Fruit fly (Drosophila melanogaster) whole organism, embryonic: ENCODE measurements around the gene h-cup.

Experiments used
- Ada2b ChIP-seq: fragments of 200-800 bp; sonication (Bioruptor generic); IDR thresholded peaks from 2 replicates; pipeline ENCODE4 v1.3.6; 2022; ENCODE audit warnings: missing biosample characterization, missing genetic modification characterization
- BtbVII ChIP-seq: fragments of 200-800 bp; sonication (Bioruptor generic); optimal IDR thresholded peaks from 3 replicates; lab custom pipeline; 2017; ENCODE audit warnings: missing biosample characterization, mild to moderate bottlenecking, missing genetic modification characterization
- CG10274 ChIP-seq: fragments of 200-800 bp; sonication (Bioruptor generic); optimal IDR thresholded peaks from 3 replicates; lab custom pipeline; 2017; ENCODE audit warnings: missing biosample characterization, mild to moderate bottlenecking, missing genetic modification characterization
- CG10366 ChIP-seq: fragments of 200-800 bp; sonication (Bioruptor generic); IDR thresholded peaks from 2 replicates; pipeline ENCODE4 v1.3.6; 2022; ENCODE audit warnings: missing biosample characterization, missing genetic modification characterization
- CG10462 ChIP-seq: fragments of 200-800 bp; sonication (Bioruptor generic); optimal IDR thresholded peaks from 2 replicates; lab custom pipeline; 2016; ENCODE audit warnings: missing biosample characterization, missing genetic modification characterization
- CG13894 ChIP-seq: fragments of 200-800 bp; sonication (Bioruptor generic); optimal IDR thresholded peaks from 3 replicates; lab custom pipeline; 2018; ENCODE audit warnings: missing biosample characterization, mild to moderate bottlenecking, missing genetic modification characterization, moderate library complexity
- CG14667 ChIP-seq: fragments of 200-800 bp; sonication (Bioruptor generic); IDR thresholded peaks from 2 replicates; pipeline ENCODE4 v1.3.6; 2022; ENCODE audit warnings: missing biosample characterization, missing genetic modification characterization
- CG16813 ChIP-seq: fragments of 200-800 bp; sonication (Bioruptor generic); IDR thresholded peaks from 3 replicates; pipeline ENCODE4 v1.3.6; 2022; ENCODE audit warnings: missing biosample characterization, missing genetic modification characterization; ENCODE audit not compliant: partially characterized antibody
- CG18619 ChIP-seq: fragments of 200-800 bp; sonication (Bioruptor generic); optimal IDR thresholded peaks from 3 replicates; lab custom pipeline; 2017; ENCODE audit warnings: missing biosample characterization, mild to moderate bottlenecking, missing genetic modification characterization
- CG3163 ChIP-seq: fragments of 200-800 bp; sonication (Bioruptor generic); optimal IDR thresholded peaks from 3 replicates; lab custom pipeline; 2016; ENCODE audit warnings: missing biosample characterization, missing genetic modification characterization
- CG34376 ChIP-seq: fragments of 200-800 bp; sonication (Bioruptor generic); optimal IDR thresholded peaks from 2 replicates; lab custom pipeline; 2018; ENCODE audit warnings: missing biosample characterization, mild to moderate bottlenecking, missing genetic modification characterization
- CG4820 ChIP-seq: fragments of 200-800 bp; sonication (Bioruptor generic); optimal IDR thresholded peaks from 3 replicates; lab custom pipeline; 2016; ENCODE audit warnings: missing biosample characterization, missing genetic modification characterization
- CG6254 ChIP-seq: fragments of 200-800 bp; sonication (Bioruptor generic); optimal IDR thresholded peaks from 3 replicates; lab custom pipeline; 2017; ENCODE audit warnings: mild to moderate bottlenecking, missing biosample characterization, missing genetic modification reagents, missing genetic modification characterization
- CG6272 ChIP-seq: fragments of 200-800 bp; sonication (Bioruptor generic); IDR thresholded peaks from 2 replicates; pipeline ENCODE4 v1.3.6; 2022; ENCODE audit warnings: missing biosample characterization, missing genetic modification characterization
- CG7839 ChIP-seq: fragments of 200-800 bp; sonication (Bioruptor generic); optimal IDR thresholded peaks from 3 replicates; lab custom pipeline; 2018; ENCODE audit warnings: missing biosample characterization, mild to moderate bottlenecking, missing genetic modification characterization, moderate library complexity
- CG7928 ChIP-seq: fragments of 200-800 bp; sonication (Bioruptor generic); optimal IDR thresholded peaks from 2 replicates; lab custom pipeline; 2017; ENCODE audit warnings: missing biosample characterization, mild to moderate bottlenecking, missing genetic modification characterization
- CG9797 ChIP-seq: fragments of 200-800 bp; sonication (Bioruptor generic); optimal IDR thresholded peaks from 3 replicates; lab custom pipeline; 2018; ENCODE audit warnings: missing biosample characterization, mild to moderate bottlenecking, missing genetic modification characterization
- Gug ChIP-seq: fragments of 200-800 bp; sonication (Bioruptor generic); IDR thresholded peaks from 4 replicates; pipeline ENCODE4 v1.3.6; 2022; ENCODE audit warnings: missing biosample characterization, missing genetic modification characterization
- H2.0 ChIP-seq: fragments of 200-800 bp; sonication (Bioruptor generic); IDR thresholded peaks from 2 replicates; pipeline ENCODE4 v1.3.6; 2022; ENCODE audit warnings: missing biosample characterization, missing genetic modification characterization
- HLH4C ChIP-seq: fragments of 200-800 bp; sonication (Bioruptor generic); IDR thresholded peaks from 3 replicates; pipeline ENCODE4 v1.3.6; 2022; ENCODE audit warnings: missing biosample characterization, missing genetic modification characterization; ENCODE audit not compliant: partially characterized antibody
- HmgZ ChIP-seq: fragments of 200-800 bp; sonication (Bioruptor generic); optimal IDR thresholded peaks from 2 replicates; lab custom pipeline; 2018; ENCODE audit warnings: missing biosample characterization, mild to moderate bottlenecking, missing genetic modification characterization
- Lim3 ChIP-seq: fragments of 200-800 bp; sonication (Bioruptor generic); IDR thresholded peaks from 2 replicates; pipeline ENCODE4 v1.3.6; 2022; ENCODE audit warnings: missing biosample characterization, missing genetic modification characterization
- Lpt ChIP-seq: fragments of >200 bp; optimal IDR thresholded peaks from 2 replicates; lab custom pipeline; 2018; ENCODE audit warnings: missing biosample characterization, missing genetic modification characterization
- Max ChIP-seq: fragments of 200-800 bp; sonication (Bioruptor generic); optimal IDR thresholded peaks from 2 replicates; lab custom pipeline; 2016; ENCODE audit warnings: missing biosample characterization, mild to moderate bottlenecking, missing genetic modification characterization
- Pdp1 ChIP-seq, 2 experiments: fragments of 200-800 bp; sonication (Bioruptor generic); optimal IDR thresholded peaks; 3 replicates each; lab custom pipeline; 2016; ENCODE audit warnings: missing biosample characterization in 2 of 2, missing genetic modification characterization in 2 of 2, mild to moderate bottlenecking in 1 of 2, moderate library complexity in 1 of 2
- Sox102F ChIP-seq: fragments of 200-800 bp; sonication (Bioruptor generic); optimal IDR thresholded peaks from 2 replicates; lab custom pipeline; 2018; ENCODE audit warnings: missing biosample characterization, mild to moderate bottlenecking, missing genetic modification characterization, moderate library complexity
- Trl ChIP-seq, 3 experiments: fragments of >200 bp in 2 of 3; fragments of 200-800 bp in 1 of 3; sonication (Bioruptor generic) in 1 of 3; optimal IDR thresholded peaks; 2 replicates in 1 of 3; 3 replicates in 2 of 3; lab custom pipeline; 2016 to 2017; ENCODE audit warnings: missing biosample characterization in 1 of 3, missing genetic modification characterization in 1 of 3
- YL-1 ChIP-seq: fragments of 200-800 bp; sonication (Bioruptor generic); optimal IDR thresholded peaks from 3 replicates; lab custom pipeline; 2017; ENCODE audit warnings: missing biosample characterization, mild to moderate bottlenecking, missing genetic modification characterization
- ac ChIP-seq: fragments of 200-800 bp; sonication (Bioruptor generic); optimal IDR thresholded peaks from 3 replicates; lab custom pipeline; 2017; ENCODE audit warnings: missing biosample characterization, mild to moderate bottlenecking, missing genetic modification characterization
- bbx ChIP-seq: fragments of 200-800 bp; sonication (Bioruptor generic); IDR thresholded peaks from 2 replicates; pipeline ENCODE4 v1.3.6; 2022; ENCODE audit warnings: missing biosample characterization, missing genetic modification characterization; ENCODE audit not compliant: partially characterized antibody
- btn ChIP-seq: fragments of 200-800 bp; sonication (Bioruptor generic); optimal IDR thresholded peaks from 2 replicates; lab custom pipeline; 2016; ENCODE audit warnings: missing biosample characterization, missing genetic modification characterization
- cas ChIP-seq: fragments of 200-800 bp; sonication (Bioruptor generic); IDR thresholded peaks from 2 replicates; pipeline ENCODE4 v1.3.6; 2022; ENCODE audit warnings: missing biosample characterization, missing genetic modification characterization
- crp ChIP-seq, 2 experiments: fragments of 200-800 bp; sonication (Bioruptor generic); optimal IDR thresholded peaks; 2 replicates in 1 of 2; 3 replicates in 1 of 2; lab custom pipeline; 2017; ENCODE audit warnings: missing biosample characterization in 2 of 2, missing genetic modification characterization in 2 of 2, mild to moderate bottlenecking in 1 of 2, moderate library complexity in 1 of 2
- en ChIP-seq: fragments of 200-800 bp; sonication (Bioruptor generic); optimal IDR thresholded peaks from 2 replicates; lab custom pipeline; 2016; ENCODE audit warnings: missing biosample characterization, missing genetic modification characterization
- fd102C ChIP-seq: fragments of 200-800 bp; sonication (Bioruptor generic); optimal IDR thresholded peaks from 2 replicates; lab custom pipeline; 2018; ENCODE audit warnings: missing biosample characterization, mild to moderate bottlenecking, missing genetic modification characterization, moderate library complexity
- h ChIP-seq: fragments of >200 bp; optimal IDR thresholded peaks from 2 replicates; lab custom pipeline; 2017
- inv ChIP-seq: fragments of 200-800 bp; sonication (Bioruptor generic); IDR thresholded peaks from 2 replicates; pipeline ENCODE4 v1.3.6; 2022; ENCODE audit warnings: missing biosample characterization, missing genetic modification characterization; ENCODE audit not compliant: partially characterized antibody
- nau ChIP-seq: fragments of 200-800 bp; sonication (Bioruptor generic); optimal IDR thresholded peaks from 3 replicates; lab custom pipeline; 2017; ENCODE audit warnings: missing biosample characterization, mild to moderate bottlenecking, missing genetic modification characterization, missing genetic modification reagents
- nerfin-2 ChIP-seq: fragments of 200-800 bp; sonication (Bioruptor generic); IDR thresholded peaks from 2 replicates; pipeline ENCODE4 v1.3.6; 2022; ENCODE audit warnings: missing biosample characterization, missing genetic modification characterization; ENCODE audit not compliant: partially characterized antibody
- peb ChIP-seq: fragments of 200-800 bp; sonication (Bioruptor generic); IDR thresholded peaks from 2 replicates; pipeline ENCODE4 v1.3.6; 2022; ENCODE audit warnings: missing biosample characterization, missing genetic modification characterization
- pros ChIP-seq: fragments of 200-800 bp; sonication (Bioruptor generic); optimal IDR thresholded peaks from 3 replicates; lab custom pipeline; 2019; ENCODE audit warnings: missing biosample characterization, mild to moderate bottlenecking, missing genetic modification characterization, moderate library complexity
- repo ChIP-seq: fragments of 200-800 bp; sonication (Bioruptor generic); optimal IDR thresholded peaks from 2 replicates; lab custom pipeline; 2016; ENCODE audit warnings: missing biosample characterization, missing genetic modification characterization
- ro ChIP-seq: fragments of 200-800 bp; sonication (Bioruptor generic); IDR thresholded peaks from 2 replicates; pipeline ENCODE4 v1.3.6; 2022; ENCODE audit warnings: missing biosample characterization, missing genetic modification characterization
- slou ChIP-seq: fragments of 200-800 bp; sonication (Bioruptor generic); optimal IDR thresholded peaks from 3 replicates; lab custom pipeline; 2016; ENCODE audit warnings: missing biosample characterization, missing genetic modification characterization
- sr ChIP-seq: fragments of 200-800 bp; sonication (Bioruptor generic); IDR thresholded peaks from 3 replicates; pipeline ENCODE4 v1.3.6; 2022; ENCODE audit warnings: missing biosample characterization, missing genetic modification characterization
- tin ChIP-seq: fragments of 200-800 bp; sonication (Bioruptor generic); optimal IDR thresholded peaks from 3 replicates; lab custom pipeline; 2016; ENCODE audit warnings: missing biosample characterization, missing genetic modification characterization
- tna ChIP-seq: fragments of 200-800 bp; sonication (Bioruptor generic); IDR thresholded peaks from 2 replicates; pipeline ENCODE4 v1.3.6; 2022; ENCODE audit warnings: missing biosample characterization, missing genetic modification characterization; ENCODE audit not compliant: partially characterized antibody
- trem ChIP-seq: fragments of 200-800 bp; optimal IDR thresholded peaks from 3 replicates; lab custom pipeline; 2019; ENCODE audit warnings: missing biosample characterization, mild to moderate bottlenecking, missing genetic modification characterization, moderate library complexity
- tx ChIP-seq: fragments of 200-800 bp; sonication (Bioruptor generic); optimal IDR thresholded peaks from 2 replicates; lab custom pipeline; 2016; ENCODE audit warnings: missing biosample characterization, missing genetic modification characterization
- vvl ChIP-seq: fragments of 200-800 bp; sonication (Bioruptor generic); IDR thresholded peaks from 2 replicates; pipeline ENCODE4 v1.3.6; 2022; ENCODE audit warnings: missing biosample characterization, missing genetic modification characterization
- zen ChIP-seq: fragments of 200-800 bp; sonication (Bioruptor generic); optimal IDR thresholded peaks from 3 replicates; lab custom pipeline; 2018; ENCODE audit warnings: missing biosample characterization, mild to moderate bottlenecking, missing genetic modification characterization, moderate library complexity

Gene h-cup

DNA sequence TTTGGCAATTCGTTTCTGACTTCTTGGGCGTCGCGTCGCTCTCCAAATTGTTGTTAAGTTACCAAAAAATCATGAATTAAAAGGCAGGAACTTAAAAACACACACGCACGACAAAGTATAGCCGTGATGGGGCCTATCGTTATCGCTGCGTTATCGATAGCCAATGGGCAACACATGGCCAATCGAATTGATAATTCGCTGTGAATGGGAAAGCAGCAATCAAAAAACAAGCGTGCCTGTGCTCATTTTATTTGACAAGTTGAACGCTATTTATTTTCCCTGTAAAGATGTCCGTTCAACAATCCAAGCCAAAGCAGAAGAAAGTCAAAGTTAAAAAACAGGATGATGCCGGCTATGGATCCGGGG is 36.8 kb downstream of the h-cup start, which contains the start of the genes Surf4 and CG31301 (continued):
- TF ChIP-seq CG34376 (GFP tag; lab: Kevin White, UChicago) (peak; percentile 32), fd102C (GFP tag; lab: Kevin White, UChicago) (no peak), crp (GFP tag; optimal IDR thresholded peaks at IDR 0.05; lab: Kevin White, UChicago) (peak in 1 of 2 experiments; percentile 52), pros (GFP tag; lab: Kevin White, UChicago) (no peak), HmgZ (tag; lab: Kevin White, UChicago) (peak; percentile 2), CG18619 (GFP tag; lab: Kevin White, UChicago) (no peak), Gug (no peak), CG3163 (no peak), zen (no peak), Pdp1 (GFP tag; optimal IDR thresholded peaks at IDR 0.05; lab: Kevin White, UChicago) (no peak), nerfin-2 (GFP tag; lab: Robert Waterston, UW) (peak; percentile 77), tin (GFP tag; lab: Kevin White, UChicago) (no peak), Trl (optimal IDR thresholded peaks at IDR 0.05; lab: Kevin White, UChicago) (no peak), Trl (GFP tag; optimal IDR thresholded peaks at IDR 0.05; lab: Kevin White, UChicago) (no peak), vvl (GFP tag; lab: Robert Waterston, UW) (0 out of 2 replicates have a peak, but pooled peaks have one; percentile 29), CG10274 (GFP tag; lab: Kevin White, UChicago) (no peak), CG4820 (GFP tag; lab: Kevin White, UChicago) (no peak), CG13894 (tag; lab: Kevin White, UChicago) (peak; percentile 6), CG6254 (GFP tag; lab: Kevin White, UChicago) (no peak), sr (no peak), en (GFP tag; lab: Kevin White, UChicago) (no peak), CG6272 (no peak), CG10366 (GFP tag; lab: Robert Waterston, UW) (no peak), ac (GFP tag; lab: Kevin White, UChicago) (no peak), CG14667 (GFP tag; lab: Robert Waterston, UW) (no peak), nau (GFP tag; lab: Kevin White, UChicago) (no peak), repo (GFP tag; lab: Kevin White, UChicago) (no peak), Lim3 (GFP tag; lab: Robert Waterston, UW) (no peak), Lpt (no peak), Max (GFP tag; lab: Kevin White, UChicago) (no peak), Ada2b (GFP tag; lab: Robert Waterston, UW) (no peak), YL-1 (GFP tag; lab: Kevin White, UChicago) (peak; percentile 61), CG7839 (no peak), btn (no peak), tx (GFP tag; lab: Kevin White, UChicago) (no peak), tna (GFP tag; lab: Robert Waterston, UW) (peak; percentile 85), CG9797 (GFP tag; lab: Kevin White, UChicago) (no peak), trem (peak; percentile 29), Sox102F (GFP tag; lab: Kevin White, UChicago) (no peak), cas (GFP tag; lab: Robert Waterston, UW) (no peak), slou (GFP tag; lab: Kevin White, UChicago) (no peak), h (lab: Kevin White, UChicago) (no peak), CG7928 (GFP tag; lab: Kevin White, UChicago) (no peak), CG16813 (GFP tag; lab: Robert Waterston, UW) (peak; percentile 66), peb (GFP tag; lab: Robert Waterston, UW) (no peak), inv (GFP tag; lab: Robert Waterston, UW) (peak; percentile 49), ro (GFP tag; lab: Robert Waterston, UW) (no peak), CG10462 (GFP tag; lab: Kevin White, UChicago) (no peak), H2.0 (GFP tag; lab: Robert Waterston, UW) (no peak), HLH4C (GFP tag; lab: Robert Waterston, UW) (peak; percentile 86), bbx (GFP tag; lab: Robert Waterston, UW) (peak; percentile 85), BtbVII (no peak)
